Fruit fly (Drosophila melanogaster) whole organism, embryonic: Measurements from ENCODE around the gene CG13384.
A peak's percentile ranks its signal among the peaks of the same experiment; 100 is the strongest.

ENCODE experiments used
- Bteb2 ChIP-seq: fragments of 200-800 bp; sonication (Bioruptor generic); optimal IDR thresholded peaks from 2 replicates; lab custom pipeline; 2016; ENCODE audit warnings: missing biosample characterization, missing genetic modification characterization
- CG10274 ChIP-seq: fragments of 200-800 bp; sonication (Bioruptor generic); optimal IDR thresholded peaks from 3 replicates; lab custom pipeline; 2017; ENCODE audit warnings: missing biosample characterization, mild to moderate bottlenecking, missing genetic modification characterization
- CG13624 ChIP-seq: fragments of 200-800 bp; sonication (Bioruptor generic); optimal IDR thresholded peaks from 2 replicates; lab custom pipeline; 2016; ENCODE audit warnings: missing biosample characterization, missing genetic modification characterization
- CG14860 ChIP-seq: fragments of 200-800 bp; sonication (Bioruptor generic); IDR thresholded peaks from 3 replicates; pipeline ENCODE4 v1.3.6; 2022; ENCODE audit warnings: missing biosample characterization, missing genetic modification characterization; ENCODE audit not compliant: partially characterized antibody
- CG16813 ChIP-seq: fragments of 200-800 bp; sonication (Bioruptor generic); IDR thresholded peaks from 3 replicates; pipeline ENCODE4 v1.3.6; 2022; ENCODE audit warnings: missing biosample characterization, missing genetic modification characterization; ENCODE audit not compliant: partially characterized antibody
- CG16863 ChIP-seq: fragments of 200-800 bp; sonication (Bioruptor generic); optimal IDR thresholded peaks from 3 replicates; lab custom pipeline; 2016; ENCODE audit warnings: missing biosample characterization, missing genetic modification characterization
- CG17612 ChIP-seq: fragments of 200-800 bp; sonication (Bioruptor generic); IDR thresholded peaks from 2 replicates; pipeline ENCODE4 v1.3.6; 2022; ENCODE audit warnings: missing biosample characterization, missing genetic modification characterization
- CG18764 ChIP-seq: fragments of 200-800 bp; sonication (Bioruptor generic); optimal IDR thresholded peaks from 3 replicates; lab custom pipeline; 2016; ENCODE audit warnings: missing biosample characterization, missing genetic modification characterization
- CG2116 ChIP-seq: fragments of 200-800 bp; sonication (Bioruptor generic); optimal IDR thresholded peaks from 3 replicates; lab custom pipeline; 2018; ENCODE audit warnings: missing biosample characterization, mild to moderate bottlenecking, missing genetic modification characterization
- CG31441 ChIP-seq: fragments of 200-800 bp; sonication (Bioruptor generic); IDR thresholded peaks from 2 replicates; pipeline ENCODE4 v1.3.6; 2022; ENCODE audit warnings: missing biosample characterization, missing genetic modification characterization
- CG33213 ChIP-seq: fragments of 200-800 bp; sonication (Bioruptor generic); optimal IDR thresholded peaks from 3 replicates; lab custom pipeline; 2016; ENCODE audit warnings: missing biosample characterization, missing genetic modification characterization
- CG34376 ChIP-seq: fragments of 200-800 bp; sonication (Bioruptor generic); optimal IDR thresholded peaks from 2 replicates; lab custom pipeline; 2018; ENCODE audit warnings: missing biosample characterization, mild to moderate bottlenecking, missing genetic modification characterization
- CG42726 ChIP-seq: fragments of 200-800 bp; sonication (Bioruptor generic); IDR thresholded peaks from 2 replicates; pipeline ENCODE4 v1.3.6; 2022; ENCODE audit warnings: missing biosample characterization, missing genetic modification characterization; ENCODE audit not compliant: partially characterized antibody
- CG4404 ChIP-seq: fragments of 200-800 bp; sonication (Bioruptor generic); IDR thresholded peaks from 2 replicates; pipeline ENCODE4 v1.3.6; 2022; ENCODE audit warnings: missing biosample characterization, missing genetic modification characterization
- CG6854 ChIP-seq: fragments of 200-800 bp; sonication (Bioruptor generic); optimal IDR thresholded peaks from 3 replicates; lab custom pipeline; 2017; ENCODE audit warnings: missing biosample characterization, mild to moderate bottlenecking, missing genetic modification characterization
- CG8765 ChIP-seq: fragments of 200-800 bp; sonication (Bioruptor generic); IDR thresholded peaks from 2 replicates; pipeline ENCODE4 v1.3.6; 2022; ENCODE audit warnings: missing biosample characterization, missing genetic modification characterization
- CG9932 ChIP-seq: fragments of 200-800 bp; sonication (Bioruptor generic); IDR thresholded peaks from 2 replicates; pipeline ENCODE4 v1.3.6; 2022; ENCODE audit warnings: missing biosample characterization, missing genetic modification characterization
- Camta ChIP-seq: fragments of 200-800 bp; sonication (Bioruptor generic); optimal IDR thresholded peaks from 2 replicates; lab custom pipeline; 2016; ENCODE audit warnings: missing biosample characterization, missing genetic modification characterization
- Dbx ChIP-seq: fragments of 200-800 bp; sonication (Bioruptor generic); IDR thresholded peaks from 3 replicates; pipeline ENCODE4 v1.3.6; 2022; ENCODE audit warnings: missing biosample characterization, missing genetic modification characterization
- Dll ChIP-seq: fragments of 200-800 bp; sonication (Bioruptor generic); IDR thresholded peaks from 4 replicates; pipeline ENCODE4 v1.3.6; 2022; ENCODE audit warnings: missing biosample characterization, missing genetic modification characterization; ENCODE audit not compliant: partially characterized antibody
- Ets65A ChIP-seq: fragments of 200-800 bp; sonication (Bioruptor generic); peaks from one replicate; lab custom pipeline; 2016; ENCODE audit warnings: missing biosample characterization, missing genetic modification characterization
- H15 ChIP-seq: fragments of 200-800 bp; sonication (Bioruptor generic); IDR thresholded peaks from 3 replicates; pipeline ENCODE4 v1.3.6; 2022; ENCODE audit warnings: missing biosample characterization, missing genetic modification characterization
- Hey ChIP-seq: fragments of 200-800 bp; sonication (Bioruptor generic); optimal IDR thresholded peaks from 3 replicates; lab custom pipeline; 2018; ENCODE audit warnings: missing biosample characterization, mild to moderate bottlenecking, missing genetic modification characterization
- Hmx ChIP-seq: fragments of 200-800 bp; sonication (Bioruptor generic); optimal IDR thresholded peaks from 2 replicates; lab custom pipeline; 2016; ENCODE audit warnings: missing biosample characterization, missing genetic modification characterization
- Mad ChIP-seq: fragments of 200-800 bp; sonication (Bioruptor generic); optimal IDR thresholded peaks from 2 replicates; lab custom pipeline; 2016; ENCODE audit warnings: missing biosample characterization, missing genetic modification characterization
- Myb ChIP-seq: fragments of 200-800 bp; sonication (Bioruptor generic); optimal IDR thresholded peaks from 2 replicates; lab custom pipeline; 2016; ENCODE audit warnings: missing biosample characterization, missing genetic modification characterization
- Nf-YA ChIP-seq: fragments of 200-800 bp; sonication (Bioruptor generic); IDR thresholded peaks from 2 replicates; pipeline ENCODE4 v1.3.6; 2022; ENCODE audit warnings: missing biosample characterization, missing genetic modification characterization
- PHDP ChIP-seq: fragments of 200-800 bp; sonication (Bioruptor generic); optimal IDR thresholded peaks from 3 replicates; lab custom pipeline; 2018; ENCODE audit warnings: missing biosample characterization, mild to moderate bottlenecking, missing genetic modification characterization, moderate library complexity
- Usf ChIP-seq: fragments of 200-800 bp; sonication (Bioruptor generic); optimal IDR thresholded peaks from 2 replicates; lab custom pipeline; 2017; ENCODE audit warnings: missing genotype, missing biosample characterization, missing genetic modification characterization
- ap ChIP-seq: fragments of 200-800 bp; sonication (Bioruptor generic); IDR thresholded peaks from 2 replicates; pipeline ENCODE4 v1.3.6; 2022; ENCODE audit warnings: missing biosample characterization, missing genetic modification characterization
- ara ChIP-seq: fragments of 200-800 bp; sonication (Bioruptor generic); IDR thresholded peaks from 2 replicates; pipeline ENCODE4 v1.3.6; 2022; ENCODE audit warnings: missing biosample characterization, missing genetic modification characterization
- ash1 ChIP-seq: fragments of 200-800 bp; sonication (Bioruptor generic); optimal IDR thresholded peaks from 2 replicates; lab custom pipeline; 2018; ENCODE audit warnings: missing biosample characterization, mild to moderate bottlenecking, missing genetic modification characterization
- chm ChIP-seq: fragments of 200-800 bp; sonication (Bioruptor generic); IDR thresholded peaks from 2 replicates; pipeline ENCODE4 v1.3.6; 2022; ENCODE audit warnings: missing biosample characterization, missing genetic modification characterization
- dimm ChIP-seq: fragments of 200-800 bp; sonication (Bioruptor generic); IDR thresholded peaks from 2 replicates; pipeline ENCODE4 v1.3.6; 2022; ENCODE audit warnings: missing biosample characterization, missing genetic modification characterization
- dpn ChIP-seq, 2 experiments: fragments of 200-800 bp; sonication (Bioruptor generic); optimal IDR thresholded peaks; 3 replicates each; lab custom pipeline; 2016; ENCODE audit warnings: missing biosample characterization in 2 of 2, missing genetic modification characterization in 2 of 2
- dysf ChIP-seq: fragments of 200-800 bp; sonication (Bioruptor generic); IDR thresholded peaks from 3 replicates; pipeline ENCODE4 v1.3.6; 2022; ENCODE audit warnings: missing biosample characterization, missing genetic modification characterization
- gfzf ChIP-seq: fragments of 200-800 bp; sonication (Bioruptor generic); optimal IDR thresholded peaks from 2 replicates; lab custom pipeline; 2016; ENCODE audit warnings: missing biosample characterization, mild to moderate bottlenecking, missing genetic modification characterization, moderate library complexity
- hth ChIP-seq: fragments of >200 bp; optimal IDR thresholded peaks from 2 replicates; lab custom pipeline; 2017; ENCODE audit warnings: inconsistent platforms
- lilli ChIP-seq: fragments of 200-800 bp; sonication (Bioruptor generic); optimal IDR thresholded peaks from 3 replicates; lab custom pipeline; 2016; ENCODE audit warnings: missing biosample characterization, missing genetic modification characterization
- lmd ChIP-seq: fragments of 200-800 bp; sonication (Bioruptor generic); IDR thresholded peaks from 2 replicates; pipeline ENCODE4 v1.3.6; 2022; ENCODE audit warnings: missing biosample characterization, missing genetic modification characterization
- prd ChIP-seq, 3 experiments: fragments of >200 bp in 2 of 3; fragments of 200-800 bp in 1 of 3; sonication (Bioruptor generic) in 1 of 3; optimal IDR thresholded peaks in 2 of 3; IDR thresholded peaks in 1 of 3; 2 replicates in 2 of 3; 3 replicates in 1 of 3; pipeline versions ENCODE4 v1.3.6 to Lab custom; 2017 to 2022; ENCODE audit warnings: missing biosample characterization in 1 of 3, missing genetic modification characterization in 1 of 3
- schlank ChIP-seq: fragments of 200-800 bp; sonication (Bioruptor generic); optimal IDR thresholded peaks from 2 replicates; lab custom pipeline; 2018; ENCODE audit warnings: missing biosample characterization, mild to moderate bottlenecking, missing genetic modification characterization
- sd ChIP-seq: fragments of 200-800 bp; sonication (Bioruptor generic); optimal IDR thresholded peaks from 3 replicates; lab custom pipeline; 2018; ENCODE audit warnings: missing biosample characterization, mild to moderate bottlenecking, missing genetic modification characterization, moderate library complexity
- slp2 ChIP-seq: fragments of 200-800 bp; sonication (Bioruptor generic); optimal IDR thresholded peaks from 2 replicates; lab custom pipeline; 2016; ENCODE audit warnings: missing biosample characterization, missing genetic modification characterization
- ssp ChIP-seq: fragments of 200-800 bp; sonication (Bioruptor generic); IDR thresholded peaks from 2 replicates; pipeline ENCODE4 v1.3.6; 2022; ENCODE audit warnings: missing biosample characterization, missing genetic modification characterization
- tin ChIP-seq: fragments of 200-800 bp; sonication (Bioruptor generic); optimal IDR thresholded peaks from 3 replicates; lab custom pipeline; 2016; ENCODE audit warnings: missing biosample characterization, missing genetic modification characterization
- tx ChIP-seq: fragments of 200-800 bp; sonication (Bioruptor generic); optimal IDR thresholded peaks from 2 replicates; lab custom pipeline; 2016; ENCODE audit warnings: missing biosample characterization, missing genetic modification characterization
- vnd ChIP-seq: fragments of 200-800 bp; sonication (Bioruptor generic); IDR thresholded peaks from 3 replicates; pipeline ENCODE4 v1.3.6; 2022; ENCODE audit warnings: missing biosample characterization, missing genetic modification characterization; ENCODE audit not compliant: partially characterized antibody
- wek ChIP-seq: fragments of 200-800 bp; sonication (Bioruptor generic); optimal IDR thresholded peaks from 3 replicates; lab custom pipeline; 2018; ENCODE audit warnings: missing biosample characterization, mild to moderate bottlenecking, missing genetic modification characterization, moderate library complexity

CG13384 gene

DNA sequence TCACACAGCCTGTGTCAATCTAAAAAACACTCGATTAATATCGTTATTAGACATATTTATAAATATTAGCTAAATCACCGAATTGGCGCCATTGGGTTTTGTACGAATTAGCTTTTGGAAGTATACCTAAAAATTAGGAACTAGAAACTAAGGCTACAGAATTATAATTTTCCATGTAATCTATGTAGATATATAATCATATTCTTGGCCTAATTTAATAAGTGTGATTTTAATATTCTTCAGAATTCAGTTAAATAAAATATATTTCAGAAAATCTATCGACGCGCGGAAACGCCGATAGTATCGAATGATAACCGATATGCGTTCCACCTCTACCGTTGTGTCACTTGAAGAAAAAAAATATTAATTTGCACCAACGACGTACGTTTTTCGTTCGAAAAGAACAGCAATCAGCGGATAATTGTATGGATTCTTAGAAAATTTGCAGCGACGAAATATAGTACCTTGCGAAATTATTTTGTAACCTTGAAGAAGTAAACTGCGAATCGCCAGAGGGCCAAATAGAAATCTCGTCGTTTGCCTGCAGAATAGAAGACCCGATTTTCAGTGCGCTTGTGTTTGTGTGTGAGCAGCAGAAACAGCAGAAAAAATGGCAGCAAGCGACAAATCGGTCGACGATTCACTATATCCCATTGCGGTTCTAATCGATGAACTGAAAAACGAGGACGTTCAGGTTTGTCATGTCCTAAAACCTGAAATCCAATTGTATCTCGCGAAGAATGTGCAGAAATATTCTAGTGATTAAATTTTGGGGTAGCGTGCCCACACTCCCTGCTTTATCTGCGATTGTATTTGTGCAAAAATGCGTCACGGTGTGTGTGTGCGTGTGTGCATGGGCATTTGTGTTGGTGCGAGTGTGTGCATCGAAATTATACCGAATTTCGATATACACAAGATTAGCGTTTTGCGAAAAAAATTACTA is 18.3 kb upstream of the CG13384 start, which contains the start of gene Pp2A-29B (continued):
- TF ChIP-seq wek (no peak), lmd (GFP tag; lab: Robert Waterston, UW) (no peak; the same call in 1 of the 2 replicates), lilli (peak; percentile 8), tx (GFP tag; lab: Kevin White, UChicago) (no peak), CG34376 (GFP tag; lab: Kevin White, UChicago) (peak; percentile 21), CG33213 (GFP tag; lab: Kevin White, UChicago) (no peak), chm (GFP tag; lab: Robert Waterston, UW) (no peak), prd (optimal IDR thresholded peaks at IDR 0.05; lab: Kevin White, UChicago) (no peak), prd (GFP tag; IDR thresholded peaks at IDR 0.05; lab: Robert Waterston, UW) (peak; percentile 24; the same call in 1 of the 3 replicates), Dbx (GFP tag; lab: Robert Waterston, UW) (peak; percentile 69), PHDP (tag; lab: Kevin White, UChicago) (no peak), Mad (no peak), Usf (GFP tag; lab: Kevin White, UChicago) (no peak), CG42726 (GFP tag; lab: Robert Waterston, UW) (peak; percentile 96), dysf (GFP tag; lab: Robert Waterston, UW) (no peak), schlank (no peak), CG16863 (no peak), Hmx (GFP tag; lab: Kevin White, UChicago) (no peak), ash1 (GFP tag; lab: Kevin White, UChicago) (no peak), dimm (GFP tag; lab: Robert Waterston, UW) (no peak), CG8765 (GFP tag; lab: Robert Waterston, UW) (no peak), ssp (no peak; the same call in 1 of the 2 replicates), Dll (peak; percentile 100), hth (lab: Kevin White, UChicago) (no peak), Hey (no peak), CG2116 (GFP tag; lab: Kevin White, UChicago) (peak; percentile 91), CG9932 (peak; percentile 65), CG6854 (GFP tag; lab: Kevin White, UChicago) (no peak), CG14860 (peak; percentile 100), CG4404 (GFP tag; lab: Robert Waterston, UW) (no peak), gfzf (peak; percentile 52), sd (tag; lab: Kevin White, UChicago) (peak; percentile 92), H15 (GFP tag; lab: Robert Waterston, UW) (no peak), Camta (no peak), tin (GFP tag; lab: Kevin White, UChicago) (peak; percentile 0), vnd (GFP tag; lab: Robert Waterston, UW) (peak; percentile 100), Bteb2 (GFP tag; lab: Kevin White, UChicago) (no peak), Ets65A (GFP tag; lab: Kevin White, UChicago) (no peak), ara (no peak), CG16813 (GFP tag; lab: Robert Waterston, UW) (peak; percentile 100), slp2 (GFP tag; lab: Kevin White, UChicago) (no peak), CG31441 (GFP tag; lab: Robert Waterston, UW) (peak; percentile 73; the same call in 1 of the 2 replicates), ap (GFP tag; lab: Robert Waterston, UW) (no peak), Myb (GFP tag; lab: Kevin White, UChicago) (no peak), dpn (GFP tag; optimal IDR thresholded peaks at IDR 0.05; lab: Kevin White, UChicago) (peak in 1 of 2 experiments; percentile 17), CG10274 (GFP tag; lab: Kevin White, UChicago) (no peak), CG13624 (GFP tag; lab: Kevin White, UChicago) (no peak), CG17612 (GFP tag; lab: Robert Waterston, UW) (no peak), CG18764 (GFP tag; lab: Kevin White, UChicago) (no peak), Nf-YA (no peak)
